Worm (Caenorhabditis elegans) whole organism, L1 larva: ENCODE data around the gene sdz-20.

Experiments used
- C34B4.2 ChIP-seq: sonication (generic microtip); optimal IDR thresholded peaks from 2 replicates; lab custom pipeline; 2017; ENCODE audit warnings: mild to moderate bottlenecking, missing genetic modification characterization, missing compliant biosample characterization
- Y116A8C.19 ChIP-seq: sonication (generic microtip); optimal IDR thresholded peaks from 2 replicates; lab custom pipeline; 2016; ENCODE audit warnings: missing compliant biosample characterization, missing genetic modification characterization, borderline replicate concordance
- aly-2 ChIP-seq: fragments of 150-350 bp; optimal IDR thresholded peaks from 2 replicates; lab custom pipeline; 2014; ENCODE audit warnings: missing biosample characterization, missing genetic modification characterization
- ceh-8 ChIP-seq: fragments of 200-800 bp; sonication (Bioruptor generic); optimal IDR thresholded peaks from 2 replicates; lab custom pipeline; 2018; ENCODE audit warnings: mild to moderate bottlenecking, missing genetic modification characterization, moderate library complexity, missing compliant biosample characterization
- ceh-82 ChIP-seq, 3 experiments: fragments of 150-350 bp in 1 of 3; sonication (generic microtip) in 2 of 3; optimal IDR thresholded peaks; 2 replicates each; lab custom pipeline; 2014 to 2017; ENCODE audit warnings: missing biosample characterization in 3 of 3, missing genetic modification characterization in 3 of 3
- ceh-88 ChIP-seq: fragments of 200-800 bp; sonication (Bioruptor generic); IDR thresholded peaks from 2 replicates; pipeline ENCODE4 v1.3.6; 2022; ENCODE audit warnings: missing genetic modification characterization, missing compliant biosample characterization
- ces-1 ChIP-seq: fragments of 150-350 bp; optimal IDR thresholded peaks from 2 replicates; lab custom pipeline; 2014; ENCODE audit warnings: missing biosample characterization, missing genetic modification reagents, missing genetic modification characterization
- dpl-1 ChIP-seq, 3 experiments: fragments of 150-350 bp in 2 of 3; sonication (generic microtip) in 1 of 3; optimal IDR thresholded peaks; 2 replicates each; lab custom pipeline; 2014 to 2017; ENCODE audit warnings: missing biosample characterization in 3 of 3, missing genetic modification characterization in 3 of 3, missing genetic modification reagents in 3 of 3
- efl-1 ChIP-seq, 4 experiments: fragments of 150-350 bp; optimal IDR thresholded peaks in 3 of 4; peaks in 1 of 4; 1 replicate in 1 of 4; 2 replicates in 3 of 4; lab custom pipeline; 2014; ENCODE audit warnings: missing biosample characterization in 2 of 4, missing genetic modification characterization in 2 of 4, missing genetic modification reagents in 2 of 4
- egl-27 ChIP-seq, 2 experiments: fragments of 150-350 bp in 1 of 2; sonication (generic microtip); optimal IDR thresholded peaks; 3 replicates each; lab custom pipeline; 2017 to 2018; ENCODE audit warnings: missing biosample characterization in 2 of 2, missing genetic modification characterization in 2 of 2, missing genetic modification reagents in 2 of 2
- elt-2 ChIP-seq: sonication (generic microtip); optimal IDR thresholded peaks from 2 replicates; lab custom pipeline; 2016; ENCODE audit warnings: missing genetic modification characterization, mild to moderate bottlenecking, inconsistent platforms, missing compliant biosample characterization, missing genetic modification reagents
- fkh-4 ChIP-seq: sonication (generic microtip); optimal IDR thresholded peaks from 2 replicates; lab custom pipeline; 2016; ENCODE audit warnings: missing compliant biosample characterization, missing genetic modification characterization, borderline replicate concordance
- fos-1 ChIP-seq: fragments of 150-350 bp; optimal IDR thresholded peaks from 2 replicates; lab custom pipeline; 2014; ENCODE audit warnings: missing biosample characterization, missing genetic modification characterization
- hpl-2 ChIP-seq: fragments of 150-350 bp; optimal IDR thresholded peaks from 2 replicates; lab custom pipeline; 2014; ENCODE audit warnings: missing biosample characterization, missing genetic modification reagents, missing genetic modification characterization
- lin-35 ChIP-seq, 2 experiments: fragments of 150-350 bp; optimal IDR thresholded peaks; 2 replicates each; lab custom pipeline; 2014; ENCODE audit warnings: missing biosample characterization in 2 of 2, missing genetic modification characterization in 2 of 2, missing genetic modification reagents in 2 of 2
- lir-3 ChIP-seq: sonication (generic microtip); optimal IDR thresholded peaks from 2 replicates; lab custom pipeline; 2016; ENCODE audit warnings: mild to moderate bottlenecking, missing genetic modification characterization, moderate library complexity, missing compliant biosample characterization; ENCODE audit not compliant: poor library complexity
- lsy-2 ChIP-seq, 2 experiments: fragments of 150-350 bp; optimal IDR thresholded peaks; 2 replicates each; lab custom pipeline; 2014; ENCODE audit warnings: missing biosample characterization in 2 of 2, missing genetic modification characterization in 2 of 2
- mdl-1 ChIP-seq, 2 experiments: fragments of 150-350 bp; optimal IDR thresholded peaks; 2 replicates each; lab custom pipeline; 2014 to 2017; ENCODE audit warnings: missing biosample characterization in 2 of 2, missing genetic modification characterization in 2 of 2, inconsistent platforms in 1 of 2
- mep-1 ChIP-seq: fragments of 150-350 bp; optimal IDR thresholded peaks from 2 replicates; lab custom pipeline; 2014; ENCODE audit warnings: missing biosample characterization, missing genetic modification characterization
- nhr-19 ChIP-seq: fragments of 200-800 bp; sonication (Bioruptor generic); conservative IDR thresholded peaks from 2 replicates; pipeline ENCODE4 v1.3.6; 2022; ENCODE audit warnings: missing genetic modification characterization, missing compliant biosample characterization
- nhr-20 ChIP-seq: sonication (generic microtip); optimal IDR thresholded peaks from 2 replicates; lab custom pipeline; 2016; ENCODE audit warnings: mild to moderate bottlenecking, missing genetic modification characterization, missing compliant biosample characterization
- nhr-47 ChIP-seq: sonication (generic microtip); optimal IDR thresholded peaks from 2 replicates; lab custom pipeline; 2016; ENCODE audit warnings: mild to moderate bottlenecking, missing genetic modification characterization, moderate library complexity, missing compliant biosample characterization
- nhr-71 ChIP-seq: sonication (generic microtip); optimal IDR thresholded peaks from 2 replicates; lab custom pipeline; 2016; ENCODE audit warnings: mild to moderate bottlenecking, missing genetic modification characterization, moderate library complexity, missing compliant biosample characterization
- nhr-76 ChIP-seq: sonication (generic microtip); optimal IDR thresholded peaks from 2 replicates; lab custom pipeline; 2017; ENCODE audit warnings: missing biosample characterization, missing genetic modification characterization
- nhr-77 ChIP-seq: fragments of 150-350 bp; optimal IDR thresholded peaks from 2 replicates; lab custom pipeline; 2014; ENCODE audit warnings: missing biosample characterization, missing genetic modification characterization
- nhr-84 ChIP-seq: sonication (generic microtip); optimal IDR thresholded peaks from 2 replicates; lab custom pipeline; 2017; ENCODE audit warnings: missing biosample characterization, missing genetic modification characterization
- nhr-85 ChIP-seq: sonication (generic microtip); peaks from one replicate; lab custom pipeline; 2016; ENCODE audit warnings: missing genetic modification characterization, inconsistent platforms, missing compliant biosample characterization
- nhr-90 ChIP-seq: sonication (generic microtip); optimal IDR thresholded peaks from 2 replicates; lab custom pipeline; 2016; ENCODE audit warnings: mild to moderate bottlenecking, missing genetic modification characterization, missing compliant biosample characterization; ENCODE audit not compliant: poor library complexity
- pax-3 ChIP-seq: fragments of 200-800 bp; sonication (Bioruptor generic); optimal IDR thresholded peaks from 2 replicates; lab custom pipeline; 2018; ENCODE audit warnings: mild to moderate bottlenecking, missing genetic modification characterization, moderate library complexity, missing compliant biosample characterization
- pqm-1 ChIP-seq: sonication (generic microtip); optimal IDR thresholded peaks from 3 replicates; lab custom pipeline; 2017; ENCODE audit warnings: missing biosample characterization, missing genetic modification characterization
- skn-1 ChIP-seq: fragments of 150-350 bp; optimal IDR thresholded peaks from 2 replicates; lab custom pipeline; 2014; ENCODE audit warnings: missing biosample characterization, missing genetic modification characterization
- snpc-4 ChIP-seq: fragments of 150-350 bp; optimal IDR thresholded peaks from 2 replicates; lab custom pipeline; 2014; ENCODE audit warnings: missing biosample characterization, missing genetic modification characterization
- snu-23 ChIP-seq: sonication (generic microtip); optimal IDR thresholded peaks from 2 replicates; lab custom pipeline; 2016; ENCODE audit warnings: missing genetic modification characterization, missing compliant biosample characterization
- swsn-7 ChIP-seq: sonication (generic microtip); optimal IDR thresholded peaks from 2 replicates; lab custom pipeline; 2016; ENCODE audit warnings: missing genetic modification characterization, missing compliant biosample characterization
- tbx-2 ChIP-seq: sonication (generic microtip); optimal IDR thresholded peaks from 2 replicates; lab custom pipeline; 2016; ENCODE audit warnings: missing genetic modification characterization, missing compliant biosample characterization
- tlp-1 ChIP-seq: fragments of 150-350 bp; optimal IDR thresholded peaks from 2 replicates; lab custom pipeline; 2014; ENCODE audit warnings: missing biosample characterization, missing genetic modification characterization
- unc-130 ChIP-seq: fragments of 150-350 bp; optimal IDR thresholded peaks from 2 replicates; lab custom pipeline; 2017; ENCODE audit warnings: missing biosample characterization, missing genetic modification characterization, inconsistent platforms
- unc-30 ChIP-seq: sonication (generic microtip); optimal IDR thresholded peaks from 2 replicates; lab custom pipeline; 2017; ENCODE audit warnings: missing biosample characterization, missing genetic modification characterization
- unc-98 ChIP-seq: fragments of 200-800 bp; sonication (Bioruptor generic); IDR thresholded peaks from 2 replicates; pipeline ENCODE4 v1.3.6; 2022; ENCODE audit warnings: missing genetic modification characterization, missing compliant biosample characterization
- xbp-1 ChIP-seq: sonication (generic microtip); optimal IDR thresholded peaks from 2 replicates; lab custom pipeline; 2016; ENCODE audit warnings: missing genetic modification characterization, missing compliant biosample characterization
- ztf-11 ChIP-seq, 2 experiments: sonication (generic microtip); optimal IDR thresholded peaks; 2 replicates each; lab custom pipeline; 2016 to 2017; ENCODE audit warnings: missing genetic modification characterization in 2 of 2, missing biosample characterization in 1 of 2, missing compliant biosample characterization in 1 of 2
- ztf-4 ChIP-seq: fragments of 150-350 bp; optimal IDR thresholded peaks from 2 replicates; lab custom pipeline; 2014; ENCODE audit warnings: missing biosample characterization, missing genetic modification characterization

Gene sdz-20

ce11 chrIII:13340504-13341274 is 6.8 kb downstream of the sdz-20 start (continued):
- no peak for TF ChIP-seq unc-30 (tag; lab: Kevin White, UChicago)
- TF ChIP-seq mep-1 (tag; lab: Kevin White, UChicago): no peak
- TF ChIP-seq pax-3 (tag; lab: Kevin White, UChicago): no peak
- TF ChIP-seq lir-3 (tag; lab: Kevin White, UChicago): no peak
- peak; percentile 28 for TF ChIP-seq nhr-90
- no peak for TF ChIP-seq ztf-11 (tag; optimal IDR thresholded peaks at IDR 0.05; lab: Kevin White, UChicago)
- peak; percentile 56 for TF ChIP-seq nhr-71 (tag; lab: Kevin White, UChicago)
- no peak for TF ChIP-seq ztf-4 (tag; lab: Kevin White, UChicago)
- TF ChIP-seq nhr-19 (GFP tag; lab: Robert Waterston, UW): no peak
- TF ChIP-seq dpl-1 (GFP tag; optimal IDR thresholded peaks at IDR 0.05; lab: Kevin White, UChicago): peak; percentile 53 to 82 (median 78)
- no peak for TF ChIP-seq nhr-77
- peak; percentile 18 to 70 for TF ChIP-seq efl-1 (optimal IDR thresholded peaks at IDR 0.05; lab: Kevin White, UChicago)
- peak; percentile 77 to 98 for TF ChIP-seq efl-1 (GFP tag; optimal IDR thresholded peaks at IDR 0.05 in 1 of 2; lab: Kevin White, UChicago)
- TF ChIP-seq xbp-1 (tag; lab: Kevin White, UChicago): no peak
- no peak for TF ChIP-seq elt-2 (tag; lab: Kevin White, UChicago)
- no peak for TF ChIP-seq skn-1 (tag; lab: Kevin White, UChicago)
- TF ChIP-seq nhr-85 (tag; lab: Kevin White, UChicago): no peak
- no peak for TF ChIP-seq ceh-88
- TF ChIP-seq nhr-84 (tag; lab: Kevin White, UChicago): no peak
- TF ChIP-seq nhr-20 (tag; lab: Kevin White, UChicago): peak; percentile 20
- TF ChIP-seq unc-98: no peak
- TF ChIP-seq fos-1: no peak
- peak in 1 of 3 experiments; percentile 3 for TF ChIP-seq ceh-82 (tag; optimal IDR thresholded peaks at IDR 0.05; lab: Kevin White, UChicago)
- TF ChIP-seq tlp-1 (tag; lab: Kevin White, UChicago): no peak
- TF ChIP-seq tbx-2 (tag; lab: Kevin White, UChicago): no peak
- TF ChIP-seq, all 84 proteins: peak for 15

DNA sequence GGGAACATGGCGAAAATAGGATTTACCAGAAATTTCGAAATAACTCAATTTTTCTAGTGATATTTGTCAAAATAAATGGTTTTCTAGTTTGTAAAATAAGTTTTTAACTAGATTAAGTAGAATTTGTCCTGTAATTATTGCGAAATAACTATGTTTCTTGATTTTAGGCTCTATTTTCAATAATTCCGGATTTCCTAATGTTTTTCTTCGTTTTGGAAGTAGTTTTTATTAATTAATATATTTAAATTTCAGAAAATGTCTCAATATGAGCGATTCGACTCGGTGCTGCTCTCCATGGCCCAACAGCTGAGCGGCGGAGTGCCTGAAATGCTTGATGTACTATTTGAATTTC is 7.4 kb downstream of the sdz-20 start, which contains the start of gene nud-1:
TSS of gene nud-1 (plus strand) at position 253 of the 352 bp plus-strand sequence.
- no peak for TF ChIP-seq egl-27 (tag; optimal IDR thresholded peaks at IDR 0.05; lab: Kevin White, UChicago)
- no peak for TF ChIP-seq ceh-82 (tag; optimal IDR thresholded peaks at IDR 0.05; lab: Kevin White, UChicago)
- no peak for TF ChIP-seq hpl-2 (GFP tag; lab: Kevin White, UChicago)
- no peak for TF ChIP-seq C34B4.2
- no peak for TF ChIP-seq pax-3 (tag; lab: Kevin White, UChicago)
- no peak for TF ChIP-seq lsy-2 (tag; optimal IDR thresholded peaks at IDR 0.05; lab: Kevin White, UChicago)
- no peak for TF ChIP-seq fos-1
- no peak for TF ChIP-seq aly-2
- TF ChIP-seq unc-130 (tag; lab: Kevin White, UChicago): no peak
- TF ChIP-seq nhr-47 (tag; lab: Kevin White, UChicago): no peak
- no peak for TF ChIP-seq snpc-4 (tag; lab: Kevin White, UChicago)
- no peak for TF ChIP-seq pqm-1 (tag; lab: Kevin White, UChicago)
- TF ChIP-seq mdl-1 (tag; optimal IDR thresholded peaks at IDR 0.05; lab: Kevin White, UChicago): no peak

DNA sequence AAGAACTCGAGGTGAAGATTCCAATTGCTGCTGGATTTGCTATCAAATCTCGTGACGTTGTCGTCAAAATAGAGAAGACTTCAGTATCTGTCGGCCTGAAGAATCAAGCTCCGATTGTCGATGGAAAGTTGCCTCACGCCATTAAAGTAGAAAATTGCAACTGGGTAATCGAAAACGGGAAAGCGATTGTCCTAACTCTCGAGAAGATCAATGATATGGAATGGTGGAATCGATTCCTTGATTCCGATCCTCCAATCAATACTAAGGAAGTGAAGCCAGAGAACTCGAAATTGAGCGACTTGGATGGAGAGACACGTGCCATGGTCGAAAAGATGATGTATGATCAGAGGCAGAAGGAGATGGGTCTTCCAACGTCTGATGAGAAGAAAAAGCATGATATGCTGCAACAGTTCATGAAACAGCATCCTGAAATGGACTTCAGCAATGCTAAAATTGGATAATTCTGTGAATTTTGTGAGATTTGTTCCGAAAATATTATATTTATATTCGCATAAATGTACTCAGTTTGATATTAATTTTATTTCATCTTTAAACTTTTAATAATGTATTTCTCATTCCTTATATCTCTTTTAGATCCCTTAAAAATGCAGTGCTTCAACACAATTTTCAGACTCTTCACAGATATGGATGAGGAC is 8.4 kb downstream of the sdz-20 start, which contains the start of gene dro-1:
TSS of gene dro-1 (plus strand) at position 606 of the 656 bp plus-strand sequence.
- TF ChIP-seq skn-1 (tag; lab: Kevin White, UChicago) (no peak), nhr-76 (tag; lab: Kevin White, UChicago) (no peak), lin-35 (GFP tag; optimal IDR thresholded peaks at IDR 0.05; lab: Kevin White, UChicago) (no peak), swsn-7 (tag; lab: Kevin White, UChicago) (no peak), hpl-2 (GFP tag; lab: Kevin White, UChicago) (no peak), Y116A8C.19 (tag; lab: Kevin White, UChicago) (no peak), snu-23 (GFP tag; lab: Kevin White, UChicago) (no peak), fkh-4 (tag; lab: Kevin White, UChicago) (no peak), nhr-47 (tag; lab: Kevin White, UChicago) (no peak), ces-1 (GFP tag; lab: Kevin White, UChicago) (no peak), ceh-8 (GFP tag; lab: Kevin White, UChicago) (no peak), efl-1 (optimal IDR thresholded peaks at IDR 0.05; lab: Kevin White, UChicago) (no peak), efl-1 (GFP tag; optimal IDR thresholded peaks at IDR 0.05 in 1 of 2; lab: Kevin White, UChicago) (no peak), ceh-82 (tag; optimal IDR thresholded peaks at IDR 0.05; lab: Kevin White, UChicago) (no peak)
